Worm (Caenorhabditis elegans) whole organism, young adult: ENCODE results near the gene vab-19.

Experiments used
- F23B12.7 ChIP-seq: sonication (generic microtip); optimal IDR thresholded peaks from 2 replicates; lab custom pipeline; 2017; ENCODE audit warnings: missing genetic modification characterization, mild to moderate bottlenecking, missing compliant biosample characterization, antibody characterized with exemption, moderate library complexity; ENCODE audit not compliant: insufficient read depth
- unc-62 ChIP-seq: fragments of 150-350 bp; optimal IDR thresholded peaks from 2 replicates; lab custom pipeline; 2014; ENCODE audit warnings: missing biosample characterization, missing genetic modification reagents, missing genetic modification characterization

ce11 chrII:2411093-2411492, 32.0 kb upstream of the vab-19 start:
- TF ChIP-seq F23B12.7 (no peak), unc-62 (GFP tag; lab: Kevin White, UChicago) (no peak)
